Fruit fly (Drosophila melanogaster) whole organism, adult: ENCODE results near the gene CG6912.
A peak's percentile ranks its signal among the peaks of the same experiment; 100 is the strongest.

Source experiments
- CG11617 ChIP-seq: fragments of 200-800 bp; sonication (Bioruptor generic); optimal IDR thresholded peaks from 2 replicates; lab custom pipeline; 2017; ENCODE audit warnings: mild to moderate bottlenecking, missing biosample characterization, missing genetic modification reagents, missing genetic modification characterization
- CG12768 ChIP-seq: fragments of 200-800 bp; sonication (Bioruptor generic); optimal IDR thresholded peaks from 2 replicates; lab custom pipeline; 2017; ENCODE audit warnings: missing biosample characterization, missing genetic modification characterization, mild to moderate bottlenecking, moderate library complexity, missing genetic modification reagents
- CG14711 ChIP-seq: fragments of 200-800 bp; sonication (Bioruptor generic); optimal IDR thresholded peaks from 2 replicates; lab custom pipeline; 2018; ENCODE audit warnings: missing biosample characterization, mild to moderate bottlenecking, missing genetic modification characterization, moderate library complexity
- CG1620 ChIP-seq: fragments of 200-800 bp; sonication (Bioruptor generic); optimal IDR thresholded peaks from 2 replicates; lab custom pipeline; 2016; ENCODE audit warnings: missing biosample characterization, missing genetic modification characterization
- CG33017 ChIP-seq: fragments of 200-800 bp; sonication (Bioruptor generic); optimal IDR thresholded peaks from 2 replicates; lab custom pipeline; 2018; ENCODE audit warnings: missing biosample characterization, mild to moderate bottlenecking, missing genetic modification characterization, moderate library complexity
- CG5204 ChIP-seq: fragments of 200-800 bp; sonication (Bioruptor generic); optimal IDR thresholded peaks from 2 replicates; lab custom pipeline; 2016; ENCODE audit warnings: missing biosample characterization, missing genetic modification characterization
- CG7045 ChIP-seq: fragments of 200-800 bp; sonication (Bioruptor generic); optimal IDR thresholded peaks from 2 replicates; lab custom pipeline; 2017; ENCODE audit warnings: missing biosample characterization, mild to moderate bottlenecking, missing genetic modification characterization
- CG7101 ChIP-seq: fragments of 200-800 bp; sonication (Bioruptor generic); optimal IDR thresholded peaks from 2 replicates; lab custom pipeline; 2018; ENCODE audit warnings: missing biosample characterization, mild to moderate bottlenecking, missing genetic modification characterization, moderate library complexity
- Clk ChIP-seq: fragments of 200-800 bp; sonication (Bioruptor generic); optimal IDR thresholded peaks from 2 replicates; lab custom pipeline; 2017; ENCODE audit warnings: missing biosample characterization, missing genetic modification characterization
- Crg-1 ChIP-seq: fragments of 200-800 bp; sonication (Bioruptor generic); optimal IDR thresholded peaks from 2 replicates; lab custom pipeline; 2016; ENCODE audit warnings: missing biosample characterization, missing genetic modification characterization
- Hr96 ChIP-seq: fragments of 200-800 bp; sonication (Bioruptor generic); optimal IDR thresholded peaks from 2 replicates; lab custom pipeline; 2016; ENCODE audit warnings: missing biosample characterization, missing genetic modification characterization
- Mnt ChIP-seq: fragments of 200-800 bp; sonication (Bioruptor generic); optimal IDR thresholded peaks from 2 replicates; lab custom pipeline; 2016; ENCODE audit warnings: missing biosample characterization, mild to moderate bottlenecking, missing genetic modification characterization
- bab1 ChIP-seq: fragments of 200-800 bp; sonication (Bioruptor generic); optimal IDR thresholded peaks from 3 replicates; lab custom pipeline; 2019; ENCODE audit warnings: missing biosample characterization, mild to moderate bottlenecking, missing genetic modification characterization, moderate library complexity
- cic ChIP-seq: fragments of 200-800 bp; sonication (Bioruptor generic); optimal IDR thresholded peaks from 2 replicates; lab custom pipeline; 2017; ENCODE audit warnings: missing biosample characterization, mild to moderate bottlenecking, missing genetic modification characterization, moderate library complexity
- kay ChIP-seq: fragments of 200-800 bp; sonication (Bioruptor generic); peaks from one replicate; lab custom pipeline; 2016; ENCODE audit warnings: missing biosample characterization, missing genetic modification characterization, borderline replicate concordance
- ovo ChIP-seq: fragments of 200-800 bp; sonication (Bioruptor generic); optimal IDR thresholded peaks from 2 replicates; lab custom pipeline; 2016; ENCODE audit warnings: missing biosample characterization, missing genetic modification characterization
- pad ChIP-seq: fragments of 200-800 bp; sonication (Bioruptor generic); optimal IDR thresholded peaks from 3 replicates; lab custom pipeline; 2017; ENCODE audit warnings: missing biosample characterization, missing genetic modification characterization, mild to moderate bottlenecking, moderate library complexity, missing genetic modification reagents
- tj ChIP-seq: fragments of 200-800 bp; sonication (Bioruptor generic); optimal IDR thresholded peaks from 3 replicates; lab custom pipeline; 2017; ENCODE audit warnings: missing biosample characterization, mild to moderate bottlenecking, missing genetic modification characterization, moderate library complexity
- toe ChIP-seq: fragments of 200-800 bp; sonication (Bioruptor generic); optimal IDR thresholded peaks from 2 replicates; lab custom pipeline; 2016; ENCODE audit warnings: missing biosample characterization, missing genetic modification characterization

Gene CG6912

dm6 chr3R:15094218-15094928 is 42.4 kb downstream of the CG6912 start:
- peak; percentile 8 for TF ChIP-seq Hr96 (GFP tag; lab: Kevin White, UChicago)
- peak; percentile 72 for TF ChIP-seq tj (GFP tag; lab: Kevin White, UChicago)
- TF ChIP-seq CG7045 (GFP tag; lab: Kevin White, UChicago): no peak
- no peak for TF ChIP-seq ovo (GFP tag; lab: Kevin White, UChicago)
- TF ChIP-seq CG11617: peak; percentile 42

dm6 chr3R:15092784-15093183 is 44.0 kb downstream of the CG6912 start:
- TF ChIP-seq cic (GFP tag; lab: Kevin White, UChicago) (peak; percentile 27), ovo (GFP tag; lab: Kevin White, UChicago) (no peak), tj (GFP tag; lab: Kevin White, UChicago) (peak; percentile 63)

dm6 chr3R:15092351-15092750 is 44.5 kb downstream of the CG6912 start:
- TF ChIP-seq CG12768 (GFP tag; lab: Kevin White, UChicago) (no peak), CG11617 (no peak), Clk (GFP tag; lab: Kevin White, UChicago) (no peak), toe (GFP tag; lab: Kevin White, UChicago) (no peak)

DNA sequence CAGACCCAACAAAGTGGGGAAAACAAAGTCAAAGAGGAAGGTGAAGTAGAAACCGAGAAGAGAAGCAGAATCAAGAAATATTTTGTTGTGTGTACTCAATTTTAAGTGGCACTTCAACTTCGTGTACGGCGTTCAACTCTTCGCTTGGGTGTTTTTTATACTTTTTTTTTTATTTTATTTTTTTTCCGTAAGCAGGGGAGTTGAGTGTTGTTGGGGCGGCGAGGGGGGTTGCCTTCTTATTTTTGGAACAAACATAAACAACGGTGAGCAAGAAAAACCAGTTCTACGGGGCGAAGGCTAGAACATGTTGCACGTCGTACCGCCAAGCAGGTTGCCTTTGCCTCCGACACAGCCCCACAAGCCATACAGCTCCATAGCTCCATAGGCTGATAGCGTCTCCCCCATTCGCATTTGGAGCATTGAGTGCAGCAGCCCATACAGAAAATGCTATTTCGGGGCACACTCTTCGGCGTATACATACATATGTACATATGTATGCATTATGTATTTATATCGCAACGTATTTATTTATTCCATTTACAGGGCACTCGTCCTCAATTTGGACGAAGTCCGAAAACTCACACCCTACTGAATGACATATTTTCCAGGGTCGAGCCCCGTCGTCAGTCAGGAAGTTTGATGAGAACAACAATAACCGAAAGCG is 45.0 kb downstream of the CG6912 start:
- no peak for TF ChIP-seq CG11617
- no peak for TF ChIP-seq toe (GFP tag; lab: Kevin White, UChicago)
- TF ChIP-seq CG5204 (GFP tag; lab: Kevin White, UChicago): no peak

DNA sequence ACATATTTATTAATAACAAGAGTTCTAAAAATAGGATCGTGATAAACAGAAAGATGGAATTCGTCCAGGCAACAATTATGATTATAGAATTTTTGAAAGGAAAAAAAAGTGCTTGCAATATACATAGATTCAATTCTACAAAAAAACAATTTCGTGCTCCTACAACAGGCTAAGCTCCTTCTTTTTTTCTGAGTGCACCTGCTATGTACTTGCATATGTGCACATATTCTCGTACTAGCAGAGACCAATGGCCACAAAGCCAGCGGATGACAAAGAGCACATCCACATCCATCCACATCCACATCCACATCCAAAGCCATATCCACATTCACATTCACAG is 46.9 kb downstream of the CG6912 start:
- TF ChIP-seq CG11617 (no peak), Hr96 (GFP tag; lab: Kevin White, UChicago) (no peak), CG12768 (GFP tag; lab: Kevin White, UChicago) (no peak), toe (GFP tag; lab: Kevin White, UChicago) (no peak), ovo (GFP tag; lab: Kevin White, UChicago) (no peak), CG5204 (GFP tag; lab: Kevin White, UChicago) (no peak), kay (GFP tag; lab: Kevin White, UChicago) (no peak), pad (no peak), CG14711 (tag; lab: Kevin White, UChicago) (no peak), CG7101 (tag; lab: Kevin White, UChicago) (no peak), bab1 (GFP tag; lab: Kevin White, UChicago) (no peak)

DNA sequence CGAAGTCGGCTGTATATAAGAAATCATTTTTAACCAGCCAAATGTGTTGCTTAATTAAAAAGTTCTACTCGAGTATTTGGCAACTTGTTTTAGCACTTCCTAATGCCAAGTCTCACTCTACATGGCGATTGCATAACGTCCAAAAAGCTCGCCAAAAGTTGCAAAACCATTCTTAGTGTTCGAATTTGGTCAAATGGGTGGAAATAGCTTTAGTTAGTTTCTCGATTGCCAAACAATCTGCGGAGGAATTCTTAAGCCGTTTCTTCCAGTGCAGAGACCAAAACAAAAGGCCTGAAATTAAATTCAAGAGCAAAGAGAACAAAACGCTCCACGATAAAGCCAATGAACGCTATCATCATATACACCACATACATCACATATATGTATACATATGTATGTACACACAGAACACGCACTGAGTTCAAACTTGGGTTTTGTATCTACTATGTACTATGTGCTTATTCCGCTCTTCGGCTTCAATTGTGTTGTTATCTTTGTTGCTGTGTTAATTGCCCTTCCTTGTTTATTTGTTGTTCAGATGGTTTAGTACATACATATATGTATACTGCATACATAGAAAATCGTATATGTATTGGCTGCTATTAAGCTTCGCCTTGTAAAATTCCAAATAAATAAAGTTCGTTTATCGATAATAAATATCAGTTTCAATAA is 47.4 kb downstream of the CG6912 start:
- TF ChIP-seq CG14711 (tag; lab: Kevin White, UChicago) (no peak), CG11617 (no peak), kay (GFP tag; lab: Kevin White, UChicago) (no peak), toe (GFP tag; lab: Kevin White, UChicago) (no peak), CG7045 (GFP tag; lab: Kevin White, UChicago) (no peak), ovo (GFP tag; lab: Kevin White, UChicago) (no peak), tj (GFP tag; lab: Kevin White, UChicago) (no peak), CG7101 (tag; lab: Kevin White, UChicago) (no peak), CG33017 (no peak), Mnt (no peak), Crg-1 (GFP tag; lab: Kevin White, UChicago) (no peak), bab1 (GFP tag; lab: Kevin White, UChicago) (no peak), pad (no peak), Clk (GFP tag; lab: Kevin White, UChicago) (no peak), Hr96 (GFP tag; lab: Kevin White, UChicago) (no peak), cic (GFP tag; lab: Kevin White, UChicago) (no peak), CG1620 (GFP tag; lab: Kevin White, UChicago) (no peak), CG12768 (GFP tag; lab: Kevin White, UChicago) (no peak)

DNA sequence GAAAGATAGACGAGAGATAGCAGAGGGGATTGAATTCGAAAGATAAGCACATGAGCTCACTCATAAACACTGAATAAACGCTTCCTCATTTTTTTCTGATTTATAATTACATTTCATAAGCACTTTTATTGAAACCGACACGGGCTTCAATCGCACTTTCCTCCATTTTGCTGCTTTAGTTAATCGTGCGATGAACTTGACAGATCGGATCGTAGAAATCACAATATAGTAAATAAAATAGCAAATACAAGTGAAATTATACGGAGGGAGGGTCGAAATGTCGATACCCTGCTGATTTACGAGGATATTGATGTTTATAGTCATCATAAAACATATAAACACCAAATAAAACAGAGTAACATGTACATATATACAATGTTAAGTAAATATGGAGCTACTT is 48.5 kb downstream of the CG6912 start:
- no peak for TF ChIP-seq kay (GFP tag; lab: Kevin White, UChicago)
- TF ChIP-seq tj (GFP tag; lab: Kevin White, UChicago): peak; percentile 82
